Worm (Caenorhabditis elegans) whole organism, mixed stage, embryonic: ENCODE measurements around the gene Y62H9A.15.

Experiments
- hlh-1 ChIP-seq: fragments of 150-350 bp; optimal IDR thresholded peaks from 2 replicates; lab custom pipeline; 2014; ENCODE audit warnings: missing biosample characterization, missing genetic modification reagents, missing genetic modification characterization
- snpc-4 ChIP-seq: fragments of 150-350 bp; optimal IDR thresholded peaks from 2 replicates; lab custom pipeline; 2014; ENCODE audit warnings: missing biosample characterization, missing genetic modification characterization
- unc-120 ChIP-seq: sonication (generic microtip); optimal IDR thresholded peaks from 2 replicates; lab custom pipeline; 2017; ENCODE audit warnings: missing genetic modification characterization, missing compliant biosample characterization; ENCODE audit not compliant: poor library complexity, severe bottlenecking

DNA sequence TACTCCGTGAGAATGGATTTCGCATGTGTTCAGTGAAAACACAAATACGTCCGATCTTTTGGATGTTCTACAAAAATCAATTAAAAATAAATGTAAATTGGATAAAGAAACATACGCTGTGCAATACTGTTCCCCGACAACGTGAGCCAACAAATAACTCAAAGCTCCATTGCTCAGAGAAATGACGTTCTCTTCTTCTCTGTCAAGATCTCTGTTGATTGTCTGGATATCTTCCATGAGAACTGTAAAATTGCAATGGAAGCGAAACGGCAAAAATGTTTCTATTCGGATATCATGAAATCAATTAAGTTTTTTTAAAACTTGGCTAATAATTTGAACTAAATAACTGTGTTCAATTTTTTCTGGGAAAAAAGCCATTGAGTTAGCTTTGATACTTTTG, 13.2 kb downstream of the Y62H9A.15 start:
- TF ChIP-seq snpc-4 (tag; lab: Kevin White, UChicago) (no peak), unc-120 (tag; lab: Kevin White, UChicago) (no peak), hlh-1 (tag; lab: Kevin White, UChicago) (no peak)
